Fruit fly (Drosophila melanogaster): ENCODE results near the gene eIF4E3.
A peak's percentile ranks its signal among the peaks of the same experiment; 100 is the strongest.

Gene eIF4E3

DNA sequence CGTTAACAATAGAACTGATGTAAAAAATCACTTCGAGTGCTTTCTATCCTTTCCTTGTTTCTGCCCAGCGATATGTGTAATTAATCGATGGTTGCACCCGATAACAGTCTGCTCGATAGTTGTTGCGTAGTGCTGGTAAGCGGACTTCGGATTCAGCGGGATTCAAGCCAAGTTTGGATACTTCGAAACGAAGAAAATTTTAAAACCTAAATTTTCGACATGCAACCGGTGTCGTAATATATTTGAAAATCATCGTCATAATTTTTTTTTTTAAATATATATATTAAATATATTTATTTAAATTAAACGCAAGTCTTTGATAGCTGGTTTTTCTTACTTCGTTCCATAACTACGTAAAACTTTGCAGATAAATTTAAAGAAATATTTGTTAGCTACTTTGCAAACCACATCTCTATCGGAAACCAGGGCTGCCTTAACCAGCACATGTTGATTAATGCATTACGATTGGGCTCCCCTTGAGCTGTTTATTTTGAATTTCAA, 31.2 kb upstream of the eIF4E3 start, which contains the start of the genes UbcE2M and Dhps (continued):
- peak; percentile 78 for TF ChIP-seq CG30020 (tag; optimal IDR thresholded peaks at IDR 0.05)
- no peak for TF ChIP-seq fru (optimal IDR thresholded peaks at IDR 0.05)
- peak; percentile 27; the same call in 1 of the 2 replicates for TF ChIP-seq Adf1 (GFP tag; IDR thresholded peaks at IDR 0.05)
- peak; percentile 38; the same call in 1 of the 3 replicates for TF ChIP-seq ase (GFP tag; IDR thresholded peaks at IDR 0.05)
- TF ChIP-seq Max (GFP tag; optimal IDR thresholded peaks at IDR 0.05): peak; percentile 73
- peak; percentile 76 for TF ChIP-seq CG9727 (GFP tag; optimal IDR thresholded peaks at IDR 0.05)
- TF ChIP-seq pfk (GFP tag; optimal IDR thresholded peaks at IDR 0.05): no peak
- peak; percentile 63 for TF ChIP-seq CG32772 (GFP tag; IDR thresholded peaks at IDR 0.05)
- no peak for TF ChIP-seq pb (GFP tag; optimal IDR thresholded peaks at IDR 0.05)
- TF ChIP-seq CG4282 (GFP tag; optimal IDR thresholded peaks at IDR 0.05): no peak
- TF ChIP-seq sc (optimal IDR thresholded peaks at IDR 0.05): no peak
- TF ChIP-seq sc (GFP tag; optimal IDR thresholded peaks at IDR 0.05): peak; percentile 57
- no peak for TF ChIP-seq MESR4 (GFP tag; optimal IDR thresholded peaks at IDR 0.05)
- no peak for TF ChIP-seq bigmax (GFP tag; optimal IDR thresholded peaks at IDR 0.05)
- no peak for TF ChIP-seq CG7745 (tag; optimal IDR thresholded peaks at IDR 0.05)
- peak in 1 of 2 experiments; percentile 60 for TF ChIP-seq crp (GFP tag; optimal IDR thresholded peaks at IDR 0.05)
- peak in 1 of 3 experiments; percentile 78 for TF ChIP-seq lola (GFP tag; optimal IDR thresholded peaks at IDR 0.05)
- TF ChIP-seq yki (optimal IDR thresholded peaks at IDR 0.05): no peak

DNA sequence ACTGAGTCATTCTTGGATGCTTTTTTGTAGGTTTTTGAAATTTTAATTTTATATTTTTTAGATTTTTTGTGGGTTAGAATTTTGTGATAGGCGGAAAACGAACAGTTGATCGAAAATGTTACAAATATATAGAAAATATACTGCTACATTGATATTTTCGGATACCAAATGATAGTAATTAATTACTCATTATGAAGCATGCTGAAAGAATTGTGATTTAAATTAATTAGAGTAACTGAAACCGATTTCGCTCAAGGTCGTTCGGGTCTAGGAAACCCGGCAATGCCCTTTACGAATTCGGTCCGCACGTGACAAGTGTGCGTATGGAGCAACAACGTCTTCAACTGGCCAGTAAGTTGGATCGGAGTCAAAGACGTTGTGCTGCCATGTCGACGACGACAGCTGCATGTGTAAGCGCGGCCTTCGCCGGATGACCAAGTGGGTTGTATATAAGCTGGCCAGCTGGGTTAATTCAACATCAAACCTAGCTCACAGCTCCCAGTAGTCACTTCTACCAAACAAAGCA, 26.6 kb upstream of the eIF4E3 start, which contains the start of the genes CG7366 and CG13679:
Gene CG7366 (minus strand): TSS at position 101 of the 526 bp plus-strand sequence.
Gene CG13679 (plus strand): TSS at position 476 of the 526 bp plus-strand sequence.
- no peak for TF ChIP-seq tup (GFP tag; optimal IDR thresholded peaks at IDR 0.05)
- TF ChIP-seq CG13624 (GFP tag; optimal IDR thresholded peaks at IDR 0.05): no peak
- no peak for TF ChIP-seq sd (tag; optimal IDR thresholded peaks at IDR 0.05)
- no peak for TF ChIP-seq Kr (GFP tag; optimal IDR thresholded peaks at IDR 0.05)
- no peak for TF ChIP-seq slp2 (GFP tag; optimal IDR thresholded peaks at IDR 0.05)
- TF ChIP-seq CG7987 (GFP tag; optimal IDR thresholded peaks at IDR 0.05): no peak
- TF ChIP-seq eyg (GFP tag; optimal IDR thresholded peaks at IDR 0.05): no peak
- no peak for TF ChIP-seq pfk (GFP tag; optimal IDR thresholded peaks at IDR 0.05)
- no peak for TF ChIP-seq CG8089 (GFP tag; optimal IDR thresholded peaks at IDR 0.05)
- no peak for TF ChIP-seq CG32532 (GFP tag; IDR thresholded peaks at IDR 0.05)
- TF ChIP-seq CG13123 (GFP tag; optimal IDR thresholded peaks at IDR 0.05): no peak
- no peak for TF ChIP-seq Atf-2 (GFP tag; optimal IDR thresholded peaks at IDR 0.05)
- TF ChIP-seq CHES-1-like (GFP tag; optimal IDR thresholded peaks at IDR 0.05): no peak
- TF ChIP-seq mam (GFP tag; optimal IDR thresholded peaks at IDR 0.05): no peak
- TF ChIP-seq her (GFP tag; optimal IDR thresholded peaks at IDR 0.05): no peak

DNA sequence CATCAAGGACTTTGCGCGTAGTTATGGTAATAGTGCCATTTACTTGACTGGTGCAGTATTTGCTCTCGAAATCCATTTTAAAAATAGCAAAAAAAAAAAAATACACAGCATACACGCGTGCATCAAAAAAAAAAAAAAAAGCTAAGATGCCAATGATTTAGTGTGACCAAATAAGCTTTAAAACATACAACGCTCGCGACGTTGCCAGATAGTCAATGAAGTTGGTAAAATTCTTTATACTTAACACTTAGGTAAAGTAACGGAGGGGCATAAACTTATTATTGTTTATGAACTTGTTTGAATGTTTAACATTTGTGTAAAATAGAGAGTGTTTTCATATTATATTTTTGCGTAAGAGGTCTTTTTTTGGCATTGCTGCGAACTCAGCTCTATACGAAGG, 18.4 kb upstream of the eIF4E3 start, which contains the start of gene tut:
Gene tut (minus strand): TSS at position 148 of the 400 bp plus-strand sequence.
- TF ChIP-seq CG12299 (tag; optimal IDR thresholded peaks at IDR 0.05) (no peak), CG16779 (GFP tag; IDR thresholded peaks at IDR 0.05) (no peak), klu (GFP tag; IDR thresholded peaks at IDR 0.05) (no peak), YL-1 (GFP tag; optimal IDR thresholded peaks at IDR 0.05) (no peak), Hr3 (GFP tag; optimal IDR thresholded peaks at IDR 0.05) (no peak), CG13296 (GFP tag; optimal IDR thresholded peaks at IDR 0.05) (no peak), pnt (GFP tag; optimal IDR thresholded peaks at IDR 0.05) (no peak), CrebB (tag; optimal IDR thresholded peaks at IDR 0.05) (no peak), CG4282 (GFP tag; optimal IDR thresholded peaks at IDR 0.05) (no peak), CkIIα-i1 (GFP tag; IDR thresholded peaks at IDR 0.05) (no peak), CG12104 (GFP tag; optimal IDR thresholded peaks at IDR 0.05) (no peak), Drgx (GFP tag; IDR thresholded peaks at IDR 0.05) (no peak), stwl (tag; optimal IDR thresholded peaks at IDR 0.05) (peak; percentile 91), insv (GFP tag; optimal IDR thresholded peaks at IDR 0.05) (no peak), gfzf (GFP tag; optimal IDR thresholded peaks at IDR 0.05) (peak; percentile 37), CG8388 (GFP tag; optimal IDR thresholded peaks at IDR 0.05) (no peak), row (GFP tag; IDR thresholded peaks at IDR 0.05) (no peak)
